Worm (Caenorhabditis elegans) whole organism, L3 larva: ENCODE measurements around the gene npp-16.
A peak's percentile ranks its signal among the peaks of the same experiment; 100 is the strongest.

ENCODE experiments used
- ZK546.5 ChIP-seq: sonication (generic microtip); optimal IDR thresholded peaks from 2 replicates; lab custom pipeline; 2017; ENCODE audit warnings: missing biosample characterization, missing genetic modification characterization
- aly-2 ChIP-seq: fragments of 150-350 bp; optimal IDR thresholded peaks from 2 replicates; lab custom pipeline; 2014; ENCODE audit warnings: missing biosample characterization, missing genetic modification characterization
- ama-1 ChIP-seq: fragments of 150-350 bp; optimal IDR thresholded peaks from 2 replicates; lab custom pipeline; 2018
- elt-3 ChIP-seq, 3 experiments: fragments of 150-350 bp in 1 of 3; sonication (generic microtip) in 2 of 3; optimal IDR thresholded peaks; 2 replicates in 2 of 3; 4 replicates in 1 of 3; lab custom pipeline; 2014 to 2017; ENCODE audit warnings: missing biosample characterization in 3 of 3, missing genetic modification characterization in 3 of 3
- nfya-1 ChIP-seq: sonication (generic microtip); optimal IDR thresholded peaks from 2 replicates; lab custom pipeline; 2017; ENCODE audit warnings: missing genetic modification characterization, mild to moderate bottlenecking, missing compliant biosample characterization, antibody characterized with exemption, moderate library complexity; ENCODE audit not compliant: insufficient read depth
- nhr-237 ChIP-seq: fragments of 150-350 bp; optimal IDR thresholded peaks from 2 replicates; lab custom pipeline; 2014; ENCODE audit warnings: missing biosample characterization, missing genetic modification characterization
- nhr-28 ChIP-seq: fragments of 150-350 bp; optimal IDR thresholded peaks from 2 replicates; lab custom pipeline; 2014; ENCODE audit warnings: missing biosample characterization, missing genetic modification characterization
- nhr-76 ChIP-seq: fragments of 150-350 bp; sonication (generic microtip); optimal IDR thresholded peaks from 5 replicates; lab custom pipeline; 2014; ENCODE audit warnings: missing biosample characterization, missing genetic modification characterization
- skn-1 ChIP-seq: fragments of 150-350 bp; optimal IDR thresholded peaks from 2 replicates; lab custom pipeline; 2014; ENCODE audit warnings: missing biosample characterization, missing genetic modification characterization
- zag-1 ChIP-seq: fragments of 150-350 bp; optimal IDR thresholded peaks from 2 replicates; lab custom pipeline; 2014; ENCODE audit warnings: missing biosample characterization, missing genetic modification characterization

ce11 chrIII:11896652-11897051 is 19.1 kb upstream of the npp-16 start:
- TF ChIP-seq aly-2 (tag; lab: Kevin White, UChicago) (no peak), ama-1 (no peak), ZK546.5 (tag; lab: Kevin White, UChicago) (no peak), nhr-28 (tag; lab: Kevin White, UChicago) (no peak), skn-1 (tag; lab: Kevin White, UChicago) (no peak), nhr-76 (tag; lab: Kevin White, UChicago) (no peak), zag-1 (tag; lab: Kevin White, UChicago) (no peak), nhr-237 (no peak), elt-3 (tag; optimal IDR thresholded peaks at IDR 0.05; lab: Kevin White, UChicago) (no peak), nfya-1 (tag; lab: Kevin White, UChicago) (peak; percentile 57)
